Fruit fly (Drosophila melanogaster): ENCODE measurements around the gene CG31156.

Gene CG31156

DNA sequence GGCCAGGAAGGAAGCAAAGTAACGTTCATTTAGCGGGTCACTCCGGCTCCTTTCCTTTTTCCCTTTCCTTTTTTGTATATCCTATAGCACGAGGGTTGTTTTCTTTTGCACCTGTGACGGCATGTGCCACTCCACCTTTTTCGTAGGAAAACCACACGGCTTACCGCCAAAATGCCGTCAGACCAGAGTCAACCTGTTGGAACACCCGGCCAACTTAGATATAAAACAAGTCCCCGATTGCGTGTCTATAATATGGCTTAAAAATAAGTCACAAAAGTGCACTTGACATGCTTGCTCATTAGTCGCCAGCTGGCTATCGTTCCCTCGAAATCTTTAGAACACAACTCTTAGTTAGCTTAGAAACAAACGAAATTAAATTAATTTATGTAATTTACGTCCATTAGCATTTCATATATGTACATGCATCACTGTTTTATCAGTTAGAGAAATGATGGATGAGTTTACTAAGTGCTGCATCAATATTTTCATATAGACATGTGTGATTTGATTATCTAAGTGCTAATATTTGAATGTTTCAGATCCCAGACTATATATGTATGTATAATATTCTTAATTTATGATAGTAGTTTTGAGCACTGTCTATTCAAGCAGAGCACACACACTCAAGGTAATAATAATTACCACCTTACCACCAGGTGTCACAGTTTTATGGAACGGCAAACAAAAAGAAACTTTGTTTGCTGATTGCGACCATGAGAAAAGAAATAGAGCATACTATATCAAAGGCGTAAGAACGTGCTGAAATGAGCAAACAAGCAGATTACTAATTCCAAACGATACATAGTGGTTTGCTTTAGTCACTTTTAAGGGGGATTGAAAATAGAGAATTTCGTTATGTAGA is 21.3 kb upstream of the CG31156 start (continued):
- TF ChIP-seq CG8089 (GFP tag; optimal IDR thresholded peaks at IDR 0.05) = no peak
- TF ChIP-seq Ets65A (GFP tag) = no peak
- TF ChIP-seq croc (GFP tag; conservative IDR thresholded peaks at IDR 0.05) = no peak
- no peak for TF ChIP-seq CG14965 (GFP tag; optimal IDR thresholded peaks at IDR 0.05; ENCODE audit: borderline replicate concordance)
- TF ChIP-seq B-H2 (GFP tag; optimal IDR thresholded peaks at IDR 0.05) = no peak
- peak; percentile 55 for TF ChIP-seq Asciz (GFP tag; optimal IDR thresholded peaks at IDR 0.05)
- no peak for TF ChIP-seq Ssrp (tag; optimal IDR thresholded peaks at IDR 0.05)
- no peak for TF ChIP-seq ranshi (GFP tag; IDR thresholded peaks at IDR 0.05)
- no peak for TF ChIP-seq CG7839 (tag; optimal IDR thresholded peaks at IDR 0.05)
- TF ChIP-seq Oli (tag; optimal IDR thresholded peaks at IDR 0.05) = no peak
- no peak for TF ChIP-seq esg (GFP tag; conservative IDR thresholded peaks at IDR 0.05)
- peak; percentile 48 for TF ChIP-seq fd64A (GFP tag; optimal IDR thresholded peaks at IDR 0.05)
- no peak for TF ChIP-seq unc-4 (GFP tag; IDR thresholded peaks at IDR 0.05; ENCODE audit: partially characterized antibody)
- TF ChIP-seq Sry-δ (GFP tag; optimal IDR thresholded peaks at IDR 0.05) = no peak
- TF ChIP-seq B-H1 (GFP tag; IDR thresholded peaks at IDR 0.05) = no peak
- TF ChIP-seq CTCF (GFP tag; optimal IDR thresholded peaks at IDR 0.05) = no peak
- no peak for TF ChIP-seq CG6254 (GFP tag; optimal IDR thresholded peaks at IDR 0.05)
- TF ChIP-seq CG1529 (GFP tag; optimal IDR thresholded peaks at IDR 0.05) = no peak
- no peak for TF ChIP-seq CG16863 (GFP tag; optimal IDR thresholded peaks at IDR 0.05)
- no peak for TF ChIP-seq Sin3A (optimal IDR thresholded peaks at IDR 0.05)
- TF ChIP-seq CG13894 (tag; optimal IDR thresholded peaks at IDR 0.05) = no peak
- no peak for TF ChIP-seq CG3163 (GFP tag; optimal IDR thresholded peaks at IDR 0.05)
- TF ChIP-seq ci (GFP tag; IDR thresholded peaks at IDR 0.05) = no peak
- no peak for TF ChIP-seq CG32772 (GFP tag; IDR thresholded peaks at IDR 0.05)
- no peak for TF ChIP-seq hbn (GFP tag; IDR thresholded peaks at IDR 0.05; ENCODE audit: partially characterized antibody)
- TF ChIP-seq tap (tag; optimal IDR thresholded peaks at IDR 0.05) = peak; percentile 14
- TF ChIP-seq CG12104 (GFP tag; optimal IDR thresholded peaks at IDR 0.05) = peak; percentile 15
- no peak for TF ChIP-seq Six4 (GFP tag; optimal IDR thresholded peaks at IDR 0.05)
- no peak for TF ChIP-seq CG17568 (GFP tag; optimal IDR thresholded peaks at IDR 0.05)
- TF ChIP-seq HLH3B (GFP tag; IDR thresholded peaks at IDR 0.05) = no peak
- TF ChIP-seq repo (GFP tag; optimal IDR thresholded peaks at IDR 0.05) = no peak
- no peak for TF ChIP-seq Lpt (GFP tag; optimal IDR thresholded peaks at IDR 0.05)
- TF ChIP-seq sr (GFP tag; IDR thresholded peaks at IDR 0.05) = no peak
- no peak for TF ChIP-seq Tbp (GFP tag; optimal IDR thresholded peaks at IDR 0.05)
- TF ChIP-seq CG2129 (GFP tag; IDR thresholded peaks at IDR 0.05; ENCODE audit: partially characterized antibody) = no peak
- no peak for TF ChIP-seq CoRest (tag; optimal IDR thresholded peaks at IDR 0.05)
- no peak for TF ChIP-seq NC2α (GFP tag; optimal IDR thresholded peaks at IDR 0.05)
- no peak for TF ChIP-seq Mrtf (GFP tag; IDR thresholded peaks at IDR 0.05)
- no peak for TF ChIP-seq CG30431 (GFP tag; optimal IDR thresholded peaks at IDR 0.05)
- TF ChIP-seq psq (GFP tag; optimal IDR thresholded peaks at IDR 0.05) = no peak
- TF ChIP-seq Dad (GFP tag; optimal IDR thresholded peaks at IDR 0.05) = no peak
- no peak for TF ChIP-seq Doc2 (GFP tag; IDR thresholded peaks at IDR 0.05)
- TF ChIP-seq PHDP (tag; optimal IDR thresholded peaks at IDR 0.05) = no peak
- TF ChIP-seq CG2116 (GFP tag; optimal IDR thresholded peaks at IDR 0.05) = no peak
- no peak for TF ChIP-seq CG17912 (GFP tag; optimal IDR thresholded peaks at IDR 0.05)
- peak; percentile 62 for TF ChIP-seq nerfin-1 (tag; optimal IDR thresholded peaks at IDR 0.05)
- TF ChIP-seq yki (optimal IDR thresholded peaks at IDR 0.05) = no peak
- TF ChIP-seq Ets97D (GFP tag; optimal IDR thresholded peaks at IDR 0.05) = no peak
- no peak for TF ChIP-seq tin (GFP tag; optimal IDR thresholded peaks at IDR 0.05)
- TF ChIP-seq Dip2 (GFP tag; IDR thresholded peaks at IDR 0.05) = 0 out of 2 replicates have a peak, but pooled peaks have one; percentile 7
- TF ChIP-seq CG2712 (tag; optimal IDR thresholded peaks at IDR 0.05) = peak; percentile 14
- TF ChIP-seq toy (GFP tag; IDR thresholded peaks at IDR 0.05) = no peak
